Worm (Caenorhabditis elegans): ENCODE measurements around the gene col-38.
A peak's percentile ranks its signal among the peaks of the same experiment; 100 is the strongest.

Gene col-38

ce11 chrII:8581700-8582099 lies 12.8 kb upstream of the col-38 start, which contains the start of gene arl-1:
Gene arl-1 (plus strand): TSS chrII:8582000.
- TF ChIP-seq blmp-1 (tag; optimal IDR thresholded peaks at IDR 0.05) = no peak
- TF ChIP-seq lin-32 (GFP tag; optimal IDR thresholded peaks at IDR 0.05) = no peak
- TF ChIP-seq sem-2 (GFP tag; optimal IDR thresholded peaks at IDR 0.05) = no peak
- no peak for TF ChIP-seq unc-39 (tag; optimal IDR thresholded peaks at IDR 0.05)
- no peak for TF ChIP-seq unc-120 (tag; optimal IDR thresholded peaks at IDR 0.05; ENCODE audit: poor library complexity, severe bottlenecking)
- no peak for TF ChIP-seq zip-8 (tag; optimal IDR thresholded peaks at IDR 0.05)

ce11 chrII:8577509-8578099 lies 8.7 kb upstream of the col-38 start, which contains the start of gene F54C9.9:
Gene F54C9.9 (plus strand): TSS chrII:8578049.
- peak; percentile 9 for TF ChIP-seq lsy-2 (tag; optimal IDR thresholded peaks at IDR 0.05)
- no peak for TF ChIP-seq drap-1 (GFP tag; optimal IDR thresholded peaks at IDR 0.05)
- TF ChIP-seq ztf-11 (tag; optimal IDR thresholded peaks at IDR 0.05) = no peak
- TF ChIP-seq ces-1 (GFP tag; optimal IDR thresholded peaks at IDR 0.05) = no peak
- no peak for TF ChIP-seq nhr-28 (tag; optimal IDR thresholded peaks at IDR 0.05)

ce11 chrII:8575184-8575583 lies 6.3 kb upstream of the col-38 start, which contains the start of gene puf-5:
Gene puf-5 (plus strand): TSS chrII:8575541.
- no peak for TF ChIP-seq cnd-1 (tag; optimal IDR thresholded peaks at IDR 0.05)
- TF ChIP-seq flh-1 (GFP tag; optimal IDR thresholded peaks at IDR 0.05) = no peak
- TF ChIP-seq ham-2 (GFP tag; optimal IDR thresholded peaks at IDR 0.05) = no peak
- no peak for TF ChIP-seq snpc-4 (tag; optimal IDR thresholded peaks at IDR 0.05)
- TF ChIP-seq ceh-39 (tag; optimal IDR thresholded peaks at IDR 0.05) = no peak
- no peak for TF ChIP-seq nhr-237 (tag; optimal IDR thresholded peaks at IDR 0.05)
- TF ChIP-seq mls-2 (tag; optimal IDR thresholded peaks at IDR 0.05) = no peak
- TF ChIP-seq sem-2 (GFP tag; optimal IDR thresholded peaks at IDR 0.05) = no peak
- no peak for TF ChIP-seq unc-120 (tag; optimal IDR thresholded peaks at IDR 0.05; ENCODE audit: poor library complexity, severe bottlenecking)
- no peak for TF ChIP-seq nhr-76 (tag; optimal IDR thresholded peaks at IDR 0.05)

ce11 chrII:8573044-8573443 lies 4.2 kb upstream of the col-38 start, which contains the start of gene F54C9.7:
Gene F54C9.7 (plus strand): TSS chrII:8573344.
- TF ChIP-seq ceh-39 (tag; optimal IDR thresholded peaks at IDR 0.05) (no peak), ztf-11 (tag; optimal IDR thresholded peaks at IDR 0.05) (no peak), lsy-2 (tag; optimal IDR thresholded peaks at IDR 0.05) (no peak), zip-8 (tag; optimal IDR thresholded peaks at IDR 0.05) (no peak), tbx-8 (GFP tag; optimal IDR thresholded peaks at IDR 0.05) (no peak), nhr-12 (tag; optimal IDR thresholded peaks at IDR 0.05) (no peak), ceh-83 (GFP tag; optimal IDR thresholded peaks at IDR 0.05) (no peak), snpc-4 (tag; optimal IDR thresholded peaks at IDR 0.05) (no peak), lin-32 (GFP tag; optimal IDR thresholded peaks at IDR 0.05) (no peak), mls-2 (tag; optimal IDR thresholded peaks at IDR 0.05) (no peak), hlh-1 (tag; optimal IDR thresholded peaks at IDR 0.05) (no peak), M03D4.4 (tag; optimal IDR thresholded peaks at IDR 0.05) (no peak), bed-3 (GFP tag; optimal IDR thresholded peaks at IDR 0.05) (no peak), blmp-1 (tag; optimal IDR thresholded peaks at IDR 0.05) (no peak), flh-1 (GFP tag; optimal IDR thresholded peaks at IDR 0.05) (no peak), sptf-1 (tag; optimal IDR thresholded peaks at IDR 0.05) (no peak)

- no peak for TF ChIP-seq pha-4 (tag; optimal IDR thresholded peaks at IDR 0.05)
Measured at ce11 chrII:8570977-8571376, 2.1 kb upstream of the col-38 start, which contains the start of gene bcs-1. Gene bcs-1 (plus strand): TSS chrII:8571085.

ce11 chrII:8568234-8568969 lies 486 bp downstream of the col-38 start:
- no peak for TF ChIP-seq lin-32 (GFP tag; optimal IDR thresholded peaks at IDR 0.05)
- no peak for TF ChIP-seq nhr-76 (tag; optimal IDR thresholded peaks at IDR 0.05)
- no peak for TF ChIP-seq hlh-1 (tag; optimal IDR thresholded peaks at IDR 0.05)
- no peak for TF ChIP-seq unc-39 (tag; optimal IDR thresholded peaks at IDR 0.05)

Data from whole organism, mixed stage, embryonic.